Worm (Caenorhabditis elegans) whole organism, late embryonic: ENCODE results near the gene C01F6.14.

Experiments
- ceh-24 ChIP-seq: sonication (generic microtip); optimal IDR thresholded peaks from 2 replicates; lab custom pipeline; 2016; ENCODE audit warnings: mild to moderate bottlenecking, missing genetic modification characterization, missing compliant biosample characterization
- ceh-9 ChIP-seq: sonication (generic microtip); optimal IDR thresholded peaks from 2 replicates; lab custom pipeline; 2016; ENCODE audit warnings: mild to moderate bottlenecking, missing genetic modification characterization, inconsistent platforms, missing compliant biosample characterization
- elt-2 ChIP-seq: sonication (generic microtip); optimal IDR thresholded peaks from 2 replicates; lab custom pipeline; 2016; ENCODE audit warnings: missing genetic modification reagents, missing genetic modification characterization, missing compliant biosample characterization
- nfya-1 ChIP-seq: sonication (generic microtip); optimal IDR thresholded peaks from 2 replicates; lab custom pipeline; 2017; ENCODE audit warnings: missing genetic modification characterization, mild to moderate bottlenecking, missing compliant biosample characterization, antibody characterized with exemption, moderate library complexity
- tbx-2 ChIP-seq: sonication (generic microtip); optimal IDR thresholded peaks from 2 replicates; lab custom pipeline; 2016; ENCODE audit warnings: missing genetic modification characterization, missing compliant biosample characterization

DNA sequence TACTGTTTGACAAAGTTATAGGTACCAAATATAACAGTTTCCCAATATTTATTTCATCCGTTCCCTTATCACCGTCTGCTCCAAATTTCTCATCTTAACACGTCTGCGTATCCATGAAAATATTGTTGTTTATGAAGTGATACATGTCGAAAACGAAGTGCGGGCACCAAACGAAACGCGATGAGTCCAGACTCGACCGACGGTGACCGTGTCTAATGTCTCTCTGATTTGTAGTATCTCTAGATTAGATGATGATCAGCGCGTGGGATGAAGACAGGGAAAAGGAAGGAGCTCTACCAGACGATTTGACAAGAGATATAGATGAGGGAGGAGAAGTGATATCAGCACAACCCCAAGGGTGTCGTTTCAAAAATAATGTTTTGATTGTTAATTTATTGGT lies 23.7 kb downstream of the C01F6.14 start:
- TF ChIP-seq ceh-24 (tag; lab: Kevin White, UChicago) (no peak), tbx-2 (no peak), nfya-1 (tag; lab: Kevin White, UChicago) (no peak), ceh-9 (no peak), elt-2 (tag; lab: Kevin White, UChicago) (no peak)
